Worm (Caenorhabditis elegans) whole organism, young adult: ENCODE measurements around the gene col-145.

Experiments used
- F10E7.11 ChIP-seq: sonication (generic microtip); optimal IDR thresholded peaks from 2 replicates; lab custom pipeline; 2017; ENCODE audit warnings: mild to moderate bottlenecking, missing genetic modification characterization, moderate library complexity, missing compliant biosample characterization
- akir-1 ChIP-seq: fragments of 200-800 bp; sonication (Bioruptor generic); optimal IDR thresholded peaks from 2 replicates; lab custom pipeline; 2018; ENCODE audit warnings: mild to moderate bottlenecking, missing genetic modification characterization, moderate library complexity, missing compliant biosample characterization
- attf-5 ChIP-seq: fragments of 200-800 bp; sonication (Bioruptor generic); optimal IDR thresholded peaks from 2 replicates; lab custom pipeline; 2018; ENCODE audit warnings: mild to moderate bottlenecking, missing genetic modification characterization, missing compliant biosample characterization
- ceh-91 ChIP-seq: fragments of 200-800 bp; sonication (Bioruptor generic); IDR thresholded peaks from 2 replicates; pipeline ENCODE4 v1.3.6; 2022; ENCODE audit warnings: missing genetic modification reagents, missing genetic modification characterization, missing compliant biosample characterization
- nfyb-1 ChIP-seq: fragments of 200-800 bp; sonication (Bioruptor generic); IDR thresholded peaks from 2 replicates; pipeline ENCODE4 v1.3.6; 2022; ENCODE audit warnings: missing genetic modification reagents, missing genetic modification characterization, missing compliant biosample characterization
- snpc-1.1 ChIP-seq: sonication (generic microtip); optimal IDR thresholded peaks from 2 replicates; lab custom pipeline; 2017; ENCODE audit warnings: missing genetic modification characterization, mild to moderate bottlenecking, missing compliant biosample characterization, antibody characterized with exemption, moderate library complexity, missing genotype, missing genetic modification reagents; ENCODE audit not compliant: insufficient read depth
- unc-130 ChIP-seq: sonication (generic microtip); optimal IDR thresholded peaks from 2 replicates; lab custom pipeline; 2016; ENCODE audit warnings: missing genetic modification reagents, missing genetic modification characterization, missing compliant biosample characterization
- unc-62 ChIP-seq: fragments of 150-350 bp; optimal IDR thresholded peaks from 2 replicates; lab custom pipeline; 2014; ENCODE audit warnings: missing biosample characterization, missing genetic modification reagents, missing genetic modification characterization

ce11 chrV:9132043-9132442 is 30.8 kb downstream of the col-145 start, which contains the start of gene F21C10.1:
- TF ChIP-seq unc-130 (GFP tag; lab: Kevin White, UChicago), result no peak
- TF ChIP-seq attf-5 (GFP tag; lab: Kevin White, UChicago), result no peak
- TF ChIP-seq snpc-1.1 (tag; lab: Kevin White, UChicago), result no peak
- TF ChIP-seq nfyb-1 (GFP tag; lab: Robert Waterston, UW), result no peak
- no peak for TF ChIP-seq akir-1 (GFP tag; lab: Kevin White, UChicago)
- TF ChIP-seq F10E7.11 (tag; lab: Kevin White, UChicago), result no peak
- no peak for TF ChIP-seq unc-62 (GFP tag; lab: Kevin White, UChicago)
- no peak for TF ChIP-seq ceh-91 (GFP tag; lab: Robert Waterston, UW)
